Fruit fly (Drosophila melanogaster) whole organism, embryonic: ENCODE measurements around the gene Polr2D.

ENCODE experiments used
- Aef1 ChIP-seq: fragments of 200-800 bp; sonication (Bioruptor generic); IDR thresholded peaks from 3 replicates; pipeline ENCODE4 v1.3.6; 2022; ENCODE audit warnings: missing biosample characterization, missing genetic modification characterization
- Bgb ChIP-seq: fragments of 200-800 bp; sonication (Bioruptor generic); IDR thresholded peaks from 2 replicates; pipeline ENCODE4 v1.3.6; 2022; ENCODE audit warnings: missing biosample characterization, missing genetic modification characterization; ENCODE audit not compliant: partially characterized antibody
- CG10543 ChIP-seq: fragments of 200-800 bp; sonication (Bioruptor generic); optimal IDR thresholded peaks from 3 replicates; lab custom pipeline; 2017; ENCODE audit warnings: missing biosample characterization, mild to moderate bottlenecking, missing genetic modification characterization, moderate library complexity
- CG12104 ChIP-seq: fragments of 200-800 bp; sonication (Bioruptor generic); optimal IDR thresholded peaks from 3 replicates; lab custom pipeline; 2016; ENCODE audit warnings: missing biosample characterization, missing genetic modification characterization
- CG13296 ChIP-seq: fragments of 200-800 bp; sonication (Bioruptor generic); optimal IDR thresholded peaks from 3 replicates; lab custom pipeline; 2018; ENCODE audit warnings: missing biosample characterization, mild to moderate bottlenecking, missing genetic modification characterization
- CG14710 ChIP-seq: fragments of 200-800 bp; sonication (Bioruptor generic); optimal IDR thresholded peaks from 3 replicates; lab custom pipeline; 2019; ENCODE audit warnings: missing biosample characterization, mild to moderate bottlenecking, missing genetic modification characterization, moderate library complexity
- CG15514 ChIP-seq: fragments of 200-800 bp; sonication (Bioruptor generic); optimal IDR thresholded peaks from 3 replicates; lab custom pipeline; 2017; ENCODE audit warnings: missing biosample characterization, missing genetic modification characterization, mild to moderate bottlenecking, moderate library complexity, missing genetic modification reagents
- CG17612 ChIP-seq: fragments of 200-800 bp; sonication (Bioruptor generic); IDR thresholded peaks from 2 replicates; pipeline ENCODE4 v1.3.6; 2022; ENCODE audit warnings: missing biosample characterization, missing genetic modification characterization
- CG1832 ChIP-seq: fragments of 200-800 bp; sonication (Bioruptor generic); optimal IDR thresholded peaks from 2 replicates; lab custom pipeline; 2017; ENCODE audit warnings: missing biosample characterization, mild to moderate bottlenecking, missing genetic modification characterization, inconsistent platforms
- CG33557 ChIP-seq: fragments of 200-800 bp; sonication (Bioruptor generic); optimal IDR thresholded peaks from 2 replicates; lab custom pipeline; 2019; ENCODE audit warnings: missing biosample characterization, mild to moderate bottlenecking, missing genetic modification characterization, moderate library complexity
- CG6272 ChIP-seq: fragments of 200-800 bp; sonication (Bioruptor generic); IDR thresholded peaks from 2 replicates; pipeline ENCODE4 v1.3.6; 2022; ENCODE audit warnings: missing biosample characterization, missing genetic modification characterization
- CG7372 ChIP-seq: fragments of 200-800 bp; sonication (Bioruptor generic); IDR thresholded peaks from 2 replicates; pipeline ENCODE4 v1.3.6; 2022; ENCODE audit warnings: missing biosample characterization, missing genetic modification characterization
- CG8478 ChIP-seq: fragments of >200 bp; optimal IDR thresholded peaks from 2 replicates; lab custom pipeline; 2018
- CG9797 ChIP-seq: fragments of 200-800 bp; sonication (Bioruptor generic); optimal IDR thresholded peaks from 3 replicates; lab custom pipeline; 2018; ENCODE audit warnings: missing biosample characterization, mild to moderate bottlenecking, missing genetic modification characterization
- Deaf1 ChIP-seq: fragments of 200-800 bp; optimal IDR thresholded peaks from 3 replicates; lab custom pipeline; 2019; ENCODE audit warnings: missing biosample characterization, mild to moderate bottlenecking, missing genetic modification characterization, moderate library complexity
- Dll ChIP-seq: fragments of 200-800 bp; sonication (Bioruptor generic); IDR thresholded peaks from 4 replicates; pipeline ENCODE4 v1.3.6; 2022; ENCODE audit warnings: missing biosample characterization, missing genetic modification characterization; ENCODE audit not compliant: partially characterized antibody
- E2f2 ChIP-seq: fragments of 200-800 bp; sonication (Bioruptor generic); IDR thresholded peaks from 2 replicates; pipeline ENCODE4 v1.3.6; 2022; ENCODE audit warnings: missing biosample characterization, missing genetic modification characterization
- Eip74EF ChIP-seq, 2 experiments: fragments of 200-800 bp in 1 of 2; fragments of >200 bp in 1 of 2; sonication (Bioruptor generic) in 1 of 2; optimal IDR thresholded peaks; 2 replicates each; lab custom pipeline; 2017 to 2019; ENCODE audit warnings: missing biosample characterization in 2 of 2, missing genetic modification characterization in 2 of 2, mild to moderate bottlenecking in 1 of 2, moderate library complexity in 1 of 2
- Fer1 ChIP-seq: fragments of 200-800 bp; sonication (Bioruptor generic); optimal IDR thresholded peaks from 2 replicates; lab custom pipeline; 2017; ENCODE audit warnings: missing biosample characterization, mild to moderate bottlenecking, missing genetic modification characterization
- Med ChIP-seq: fragments of 200-800 bp; sonication (Bioruptor generic); peaks from one replicate; lab custom pipeline; 2016; ENCODE audit warnings: missing biosample characterization, missing genetic modification characterization, mild to moderate bottlenecking, inconsistent platforms, moderate library complexity
- Pdp1 ChIP-seq, 2 experiments: fragments of 200-800 bp; sonication (Bioruptor generic); optimal IDR thresholded peaks; 3 replicates each; lab custom pipeline; 2016; ENCODE audit warnings: missing biosample characterization in 2 of 2, missing genetic modification characterization in 2 of 2, mild to moderate bottlenecking in 1 of 2, moderate library complexity in 1 of 2
- Scr ChIP-seq: fragments of 200-800 bp; sonication (Bioruptor generic); IDR thresholded peaks from 2 replicates; pipeline ENCODE4 v1.3.6; 2022; ENCODE audit warnings: missing biosample characterization, missing genetic modification characterization; ENCODE audit not compliant: partially characterized antibody
- Spps ChIP-seq: fragments of 200-800 bp; sonication (Bioruptor generic); optimal IDR thresholded peaks from 2 replicates; lab custom pipeline; 2018; ENCODE audit warnings: missing biosample characterization, mild to moderate bottlenecking, missing genetic modification characterization
- Ssrp ChIP-seq: fragments of 200-800 bp; sonication (Bioruptor generic); optimal IDR thresholded peaks from 2 replicates; lab custom pipeline; 2018; ENCODE audit warnings: missing biosample characterization, mild to moderate bottlenecking, missing genetic modification characterization, moderate library complexity
- Usf ChIP-seq: fragments of 200-800 bp; sonication (Bioruptor generic); optimal IDR thresholded peaks from 2 replicates; lab custom pipeline; 2017; ENCODE audit warnings: missing genotype, missing biosample characterization, missing genetic modification characterization
- abd-A ChIP-seq: fragments of 200-800 bp; sonication (Bioruptor generic); optimal IDR thresholded peaks from 3 replicates; lab custom pipeline; 2019; ENCODE audit warnings: missing biosample characterization, mild to moderate bottlenecking, missing genetic modification characterization, moderate library complexity
- ap ChIP-seq: fragments of 200-800 bp; sonication (Bioruptor generic); IDR thresholded peaks from 2 replicates; pipeline ENCODE4 v1.3.6; 2022; ENCODE audit warnings: missing biosample characterization, missing genetic modification characterization
- ash1 ChIP-seq: fragments of 200-800 bp; sonication (Bioruptor generic); optimal IDR thresholded peaks from 2 replicates; lab custom pipeline; 2018; ENCODE audit warnings: missing biosample characterization, mild to moderate bottlenecking, missing genetic modification characterization
- cg ChIP-seq: fragments of 200-800 bp; sonication (Bioruptor generic); optimal IDR thresholded peaks from 3 replicates; lab custom pipeline; 2019; ENCODE audit warnings: missing biosample characterization, mild to moderate bottlenecking, missing genetic modification characterization, moderate library complexity
- chinmo ChIP-seq: fragments of 200-800 bp; sonication (Bioruptor generic); IDR thresholded peaks from 4 replicates; pipeline ENCODE4 v1.3.6; 2022; ENCODE audit warnings: missing biosample characterization, missing genetic modification characterization; ENCODE audit not compliant: partially characterized antibody
- ci ChIP-seq: fragments of 200-800 bp; sonication (Bioruptor generic); IDR thresholded peaks from 3 replicates; pipeline ENCODE4 v1.3.6; 2022; ENCODE audit warnings: missing biosample characterization, missing genetic modification characterization
- da ChIP-seq: fragments of 200-800 bp; sonication (Bioruptor generic); optimal IDR thresholded peaks from 2 replicates; lab custom pipeline; 2016; ENCODE audit warnings: missing biosample characterization, missing genetic modification characterization
- ewg ChIP-seq: fragments of 200-800 bp; sonication (Bioruptor generic); optimal IDR thresholded peaks from 3 replicates; lab custom pipeline; 2017; ENCODE audit warnings: mild to moderate bottlenecking, missing biosample characterization, missing genetic modification reagents, missing genetic modification characterization
- fru ChIP-seq: fragments of >200 bp; optimal IDR thresholded peaks from 2 replicates; lab custom pipeline; 2017
- her ChIP-seq: fragments of 200-800 bp; sonication (Bioruptor generic); optimal IDR thresholded peaks from 2 replicates; lab custom pipeline; 2016; ENCODE audit warnings: missing biosample characterization, missing genetic modification characterization
- insv ChIP-seq, 2 experiments: fragments of 200-800 bp; sonication (Bioruptor generic); optimal IDR thresholded peaks; 3 replicates each; lab custom pipeline; 2016 to 2018; ENCODE audit warnings: missing biosample characterization in 2 of 2, missing genetic modification characterization in 2 of 2
- mirr ChIP-seq: fragments of 200-800 bp; sonication (Bioruptor generic); optimal IDR thresholded peaks from 3 replicates; lab custom pipeline; 2018; ENCODE audit warnings: missing biosample characterization, mild to moderate bottlenecking, missing genetic modification characterization
- nerfin-1 ChIP-seq: fragments of 200-800 bp; sonication (Bioruptor generic); optimal IDR thresholded peaks from 3 replicates; lab custom pipeline; 2019; ENCODE audit warnings: missing biosample characterization, mild to moderate bottlenecking, missing genetic modification characterization, moderate library complexity
- pros ChIP-seq: fragments of 200-800 bp; sonication (Bioruptor generic); optimal IDR thresholded peaks from 3 replicates; lab custom pipeline; 2019; ENCODE audit warnings: missing biosample characterization, mild to moderate bottlenecking, missing genetic modification characterization, moderate library complexity
- sd ChIP-seq: fragments of 200-800 bp; sonication (Bioruptor generic); optimal IDR thresholded peaks from 3 replicates; lab custom pipeline; 2018; ENCODE audit warnings: missing biosample characterization, mild to moderate bottlenecking, missing genetic modification characterization, moderate library complexity
- sna ChIP-seq: fragments of 200-800 bp; sonication (Bioruptor generic); IDR thresholded peaks from 2 replicates; pipeline ENCODE4 v1.3.6; 2022; ENCODE audit warnings: missing biosample characterization, missing genetic modification characterization; ENCODE audit not compliant: partially characterized antibody
- sob ChIP-seq: fragments of 200-800 bp; sonication (Bioruptor generic); IDR thresholded peaks from 2 replicates; pipeline ENCODE4 v1.3.6; 2022; ENCODE audit warnings: missing biosample characterization, missing genetic modification characterization
- sqz ChIP-seq: fragments of 200-800 bp; sonication (Bioruptor generic); optimal IDR thresholded peaks from 3 replicates; lab custom pipeline; 2018; ENCODE audit warnings: missing biosample characterization, mild to moderate bottlenecking, missing genetic modification characterization
- sr ChIP-seq: fragments of 200-800 bp; sonication (Bioruptor generic); IDR thresholded peaks from 3 replicates; pipeline ENCODE4 v1.3.6; 2022; ENCODE audit warnings: missing biosample characterization, missing genetic modification characterization
- sug ChIP-seq: fragments of 200-800 bp; optimal IDR thresholded peaks from 2 replicates; lab custom pipeline; 2019; ENCODE audit warnings: missing biosample characterization, mild to moderate bottlenecking, missing genetic modification characterization, moderate library complexity
- tio ChIP-seq: fragments of 200-800 bp; sonication (Bioruptor generic); optimal IDR thresholded peaks from 2 replicates; lab custom pipeline; 2017; ENCODE audit warnings: missing biosample characterization, missing genetic modification characterization, inconsistent platforms
- vvl ChIP-seq: fragments of 200-800 bp; sonication (Bioruptor generic); IDR thresholded peaks from 2 replicates; pipeline ENCODE4 v1.3.6; 2022; ENCODE audit warnings: missing biosample characterization, missing genetic modification characterization

The Polr2D gene

dm6 chr3R:18249268-18249667, 6.0 kb downstream of the Polr2D start (continued):
- TF ChIP-seq CG7372 (GFP tag; lab: Robert Waterston, UW) (peak; percentile 23; the same call in 1 of the 2 replicates), ci (GFP tag; lab: Robert Waterston, UW) (peak; percentile 40; the same call in 1 of the 3 replicates), sd (tag; lab: Kevin White, UChicago) (peak; percentile 26), sr (peak; percentile 38; the same call in 2 of the 3 replicates), fru (lab: Kevin White, UChicago) (no peak), CG10543 (GFP tag; lab: Kevin White, UChicago) (peak; percentile 30), vvl (0 out of 2 replicates have a peak, but pooled peaks have one; percentile 23), Deaf1 (peak; percentile 53), Pdp1 (GFP tag; optimal IDR thresholded peaks at IDR 0.05; lab: Kevin White, UChicago) (peak in 1 of 2 experiments; percentile 44), tio (GFP tag; lab: Kevin White, UChicago) (no peak), CG33557 (GFP tag; lab: Kevin White, UChicago) (no peak), chinmo (0 out of 4 replicates have a peak, but pooled peaks have one; percentile 62), Scr (GFP tag; lab: Robert Waterston, UW) (0 out of 2 replicates have a peak, but pooled peaks have one; percentile 11), Bgb (no peak), insv (GFP tag; optimal IDR thresholded peaks at IDR 0.05; lab: Kevin White, UChicago) (no peak), CG15514 (GFP tag; lab: Kevin White, UChicago) (no peak), da (GFP tag; lab: Kevin White, UChicago) (no peak), sna (no peak), sug (tag; lab: Kevin White, UChicago) (peak; percentile 13), ash1 (GFP tag; lab: Kevin White, UChicago) (no peak), sob (GFP tag; lab: Robert Waterston, UW) (0 out of 2 replicates have a peak, but pooled peaks have one; percentile 30), Med (GFP tag; lab: Kevin White, UChicago) (peak; percentile 77), cg (peak; percentile 89), CG12104 (no peak), Usf (GFP tag; lab: Kevin White, UChicago) (no peak)

DNA sequence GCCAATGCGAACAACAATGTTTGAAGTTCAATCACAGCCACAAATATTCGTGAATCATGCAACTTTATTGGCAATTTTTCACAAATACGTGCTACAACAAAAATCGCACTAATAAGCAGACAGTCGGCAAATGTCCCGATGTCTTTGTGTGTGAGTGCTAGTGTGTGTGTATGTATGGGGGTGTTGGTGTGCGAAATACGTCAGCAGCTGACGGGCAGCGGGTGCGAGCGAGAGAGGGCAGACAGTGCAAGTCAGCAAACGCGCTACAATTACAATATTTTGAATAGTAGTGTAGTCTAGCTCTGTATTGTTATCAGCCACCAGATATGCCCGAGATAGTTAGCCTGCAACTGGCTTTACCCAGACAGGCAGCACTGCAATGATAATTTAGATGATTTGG, 9.2 kb downstream of the Polr2D start:
- TF ChIP-seq chinmo (0 out of 4 replicates have a peak, but pooled peaks have one; percentile 19), abd-A (tag; lab: Kevin White, UChicago) (peak; percentile 5), CG6272 (GFP tag; lab: Robert Waterston, UW) (no peak), CG8478 (lab: Kevin White, UChicago) (peak; percentile 28), Med (GFP tag; lab: Kevin White, UChicago) (peak; percentile 36), CG1832 (GFP tag; lab: Kevin White, UChicago) (peak; percentile 8), mirr (GFP tag; lab: Kevin White, UChicago) (peak; percentile 31), CG9797 (GFP tag; lab: Kevin White, UChicago) (no peak), Eip74EF (GFP tag; optimal IDR thresholded peaks at IDR 0.05; lab: Kevin White, UChicago) (no peak), Deaf1 (peak; percentile 8), E2f2 (GFP tag; lab: Robert Waterston, UW) (0 out of 2 replicates have a peak, but pooled peaks have one; percentile 15), Aef1 (GFP tag; lab: Robert Waterston, UW) (no peak), cg (peak; percentile 59)

DNA sequence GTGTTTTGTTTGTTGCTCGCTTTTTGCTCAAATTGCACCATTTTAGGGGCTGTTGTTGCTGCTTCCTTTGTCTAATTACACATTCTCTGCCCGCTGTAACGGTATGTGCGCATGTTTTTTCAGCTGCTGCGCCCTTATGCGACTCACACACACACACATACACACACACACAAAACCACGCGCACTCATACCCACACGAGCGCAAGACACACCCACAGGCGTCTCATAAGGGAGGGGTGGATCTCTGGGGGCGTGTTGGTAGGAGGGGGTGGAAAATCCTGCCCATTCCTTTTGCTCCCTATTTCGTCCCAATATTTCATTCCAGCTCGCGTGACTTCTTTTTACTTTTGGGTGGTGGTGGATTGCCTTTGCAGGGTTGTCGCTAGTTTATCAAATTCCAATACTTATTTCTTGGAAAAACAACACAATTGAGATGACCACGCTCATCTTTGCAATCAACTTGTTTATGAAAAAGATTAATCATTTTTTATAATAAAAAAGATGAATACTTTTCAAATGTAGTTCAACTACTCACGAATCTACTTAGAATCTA, 10.2 kb downstream of the Polr2D start:
- TF ChIP-seq ci (GFP tag; lab: Robert Waterston, UW) (0 out of 3 replicates have a peak, but pooled peaks have one; percentile 32), her (GFP tag; lab: Kevin White, UChicago) (no peak), sqz (GFP tag; lab: Kevin White, UChicago) (peak; percentile 17), Fer1 (GFP tag; lab: Kevin White, UChicago) (no peak), Dll (GFP tag; lab: Robert Waterston, UW) (no peak), Spps (tag; lab: Kevin White, UChicago) (no peak), CG14710 (tag; lab: Kevin White, UChicago) (no peak), ap (GFP tag; lab: Robert Waterston, UW) (peak; percentile 17; the same call in 1 of the 2 replicates), mirr (GFP tag; lab: Kevin White, UChicago) (no peak), ewg (GFP tag; lab: Kevin White, UChicago) (peak; percentile 53), pros (peak; percentile 74), sd (tag; lab: Kevin White, UChicago) (peak; percentile 67), CG17612 (GFP tag; lab: Robert Waterston, UW) (no peak), Ssrp (tag; lab: Kevin White, UChicago) (peak; percentile 0), CG13296 (GFP tag; lab: Kevin White, UChicago) (no peak), nerfin-1 (peak; percentile 98)
